Worm (Caenorhabditis elegans) whole organism, young adult: ENCODE results near the gene T25E4.1.

Experiments used
- B0336.3 ChIP-seq: fragments of 200-800 bp; sonication (Bioruptor generic); IDR thresholded peaks from 2 replicates; pipeline ENCODE4 v1.3.6; 2022; ENCODE audit warnings: missing genetic modification characterization, missing compliant biosample characterization
- C17E4.6 ChIP-seq: fragments of 200-800 bp; sonication (Bioruptor generic); IDR thresholded peaks from 2 replicates; pipeline ENCODE4 v1.3.6; 2022; ENCODE audit warnings: missing genetic modification reagents, missing genetic modification characterization, missing compliant biosample characterization
- F22D6.2 ChIP-seq: sonication (generic microtip); optimal IDR thresholded peaks from 2 replicates; lab custom pipeline; 2016; ENCODE audit warnings: mild to moderate bottlenecking, missing genetic modification characterization, missing compliant biosample characterization
- F23B12.7 ChIP-seq: sonication (generic microtip); optimal IDR thresholded peaks from 2 replicates; lab custom pipeline; 2017; ENCODE audit warnings: missing genetic modification characterization, mild to moderate bottlenecking, missing compliant biosample characterization, antibody characterized with exemption, moderate library complexity; ENCODE audit not compliant: insufficient read depth
- F39B2.1 ChIP-seq: fragments of 200-800 bp; sonication (Bioruptor generic); IDR thresholded peaks from 2 replicates; pipeline ENCODE4 v1.3.6; 2022; ENCODE audit warnings: missing genetic modification reagents, missing genetic modification characterization, missing compliant biosample characterization
- F49E8.2 ChIP-seq: sonication (generic microtip); optimal IDR thresholded peaks from 3 replicates; lab custom pipeline; 2017; ENCODE audit warnings: missing genetic modification characterization, mild to moderate bottlenecking, missing compliant biosample characterization, antibody characterized with exemption, moderate library complexity; ENCODE audit not compliant: insufficient read depth
- Y67H2A.10 ChIP-seq: fragments of 200-800 bp; sonication (Bioruptor generic); conservative IDR thresholded peaks from 2 replicates; pipeline ENCODE4 v1.3.6; 2022; ENCODE audit warnings: missing genetic modification reagents, missing genetic modification characterization, missing compliant biosample characterization
- akir-1 ChIP-seq: fragments of 200-800 bp; sonication (Bioruptor generic); optimal IDR thresholded peaks from 2 replicates; lab custom pipeline; 2018; ENCODE audit warnings: mild to moderate bottlenecking, missing genetic modification characterization, moderate library complexity, missing compliant biosample characterization
- ama-1 ChIP-seq, 3 experiments: fragments of 150-350 bp in 1 of 3; sonication (generic microtip) in 2 of 3; optimal IDR thresholded peaks; 2 replicates each; lab custom pipeline; 2014 to 2018; ENCODE audit warnings: missing biosample characterization in 2 of 3, missing genetic modification characterization in 2 of 3, missing genetic modification reagents in 2 of 3
- aptf-2 ChIP-seq: fragments of 200-800 bp; sonication (Bioruptor generic); conservative IDR thresholded peaks from 2 replicates; pipeline ENCODE4 v1.3.6; 2022; ENCODE audit warnings: missing genetic modification reagents, missing genetic modification characterization, missing compliant biosample characterization
- atf-7 ChIP-seq: sonication (generic microtip); optimal IDR thresholded peaks from 2 replicates; lab custom pipeline; 2017; ENCODE audit warnings: mild to moderate bottlenecking, missing genetic modification characterization, missing compliant biosample characterization
- ceh-100 ChIP-seq: fragments of 200-800 bp; sonication (Bioruptor generic); IDR thresholded peaks from 2 replicates; pipeline ENCODE4 v1.3.6; 2022; ENCODE audit warnings: missing genetic modification reagents, missing genetic modification characterization, missing compliant biosample characterization
- ceh-79 ChIP-seq: sonication (generic microtip); optimal IDR thresholded peaks from 2 replicates; lab custom pipeline; 2017; ENCODE audit warnings: mild to moderate bottlenecking, missing genetic modification characterization, missing compliant biosample characterization
- ceh-91 ChIP-seq: fragments of 200-800 bp; sonication (Bioruptor generic); IDR thresholded peaks from 2 replicates; pipeline ENCODE4 v1.3.6; 2022; ENCODE audit warnings: missing genetic modification reagents, missing genetic modification characterization, missing compliant biosample characterization
- chd-7 ChIP-seq: sonication (generic microtip); optimal IDR thresholded peaks from 2 replicates; lab custom pipeline; 2016; ENCODE audit warnings: mild to moderate bottlenecking, missing genetic modification characterization, moderate library complexity, missing compliant biosample characterization
- die-1 ChIP-seq: sonication (generic microtip); optimal IDR thresholded peaks from 2 replicates; lab custom pipeline; 2016; ENCODE audit warnings: missing genotype, mild to moderate bottlenecking, missing genetic modification characterization, missing compliant biosample characterization
- egl-44 ChIP-seq: fragments of 200-800 bp; sonication (Bioruptor generic); IDR thresholded peaks from 2 replicates; pipeline ENCODE4 v1.3.6; 2022; ENCODE audit warnings: missing genetic modification reagents, missing genetic modification characterization, missing compliant biosample characterization
- him-1 ChIP-seq: sonication (generic microtip); optimal IDR thresholded peaks from 2 replicates; lab custom pipeline; 2016; ENCODE audit warnings: missing genotype, missing genetic modification reagents, missing genetic modification characterization, missing compliant biosample characterization
- hlh-12 ChIP-seq: sonication (generic microtip); optimal IDR thresholded peaks from 2 replicates; lab custom pipeline; 2016; ENCODE audit warnings: missing genetic modification characterization, missing compliant biosample characterization
- hmg-1.2 ChIP-seq: fragments of 200-800 bp; sonication (Bioruptor generic); IDR thresholded peaks from 2 replicates; pipeline ENCODE4 v1.3.6; 2022; ENCODE audit warnings: missing genetic modification reagents, missing genetic modification characterization, missing compliant biosample characterization
- hrde-1 ChIP-seq: sonication (generic microtip); optimal IDR thresholded peaks from 2 replicates; lab custom pipeline; 2016; ENCODE audit warnings: missing genetic modification characterization, mild to moderate bottlenecking, missing compliant biosample characterization, moderate library complexity, missing genotype, missing genetic modification reagents, borderline replicate concordance
- hsf-1 ChIP-seq: fragments of 200-800 bp; sonication (Bioruptor generic); IDR thresholded peaks from 2 replicates; pipeline ENCODE4 v1.3.6; 2022; ENCODE audit warnings: missing genetic modification reagents, missing genetic modification characterization, missing compliant biosample characterization
- lag-1 ChIP-seq: fragments of 200-800 bp; sonication (Bioruptor generic); IDR thresholded peaks from 2 replicates; pipeline ENCODE4 v1.3.6; 2022; ENCODE audit warnings: missing genetic modification reagents, missing genetic modification characterization, missing compliant biosample characterization
- lin-26 ChIP-seq: fragments of 200-800 bp; sonication (Bioruptor generic); IDR thresholded peaks from 2 replicates; pipeline ENCODE4 v1.3.6; 2022; ENCODE audit warnings: missing genetic modification reagents, missing genetic modification characterization, missing compliant biosample characterization
- lin-40 ChIP-seq: sonication (generic microtip); optimal IDR thresholded peaks from 2 replicates; lab custom pipeline; 2016; ENCODE audit warnings: missing genetic modification characterization, mild to moderate bottlenecking, missing compliant biosample characterization, missing genotype, missing genetic modification reagents
- lin-54 ChIP-seq: fragments of 200-800 bp; sonication (Bioruptor generic); optimal IDR thresholded peaks from 2 replicates; lab custom pipeline; 2018; ENCODE audit warnings: mild to moderate bottlenecking, missing genetic modification characterization, missing compliant biosample characterization
- lir-1 ChIP-seq: fragments of 200-800 bp; sonication (Bioruptor generic); conservative IDR thresholded peaks from 2 replicates; pipeline ENCODE4 v1.3.6; 2022; ENCODE audit warnings: missing genetic modification reagents, missing genetic modification characterization, missing compliant biosample characterization
- lsl-1 ChIP-seq: fragments of 200-800 bp; sonication (Bioruptor generic); optimal IDR thresholded peaks from 2 replicates; lab custom pipeline; 2018; ENCODE audit warnings: mild to moderate bottlenecking, missing genetic modification characterization, moderate library complexity, missing compliant biosample characterization
- madf-10 ChIP-seq: sonication (generic microtip); optimal IDR thresholded peaks from 2 replicates; lab custom pipeline; 2016; ENCODE audit warnings: mild to moderate bottlenecking, missing genetic modification characterization, missing compliant biosample characterization
- madf-3 ChIP-seq: fragments of 200-800 bp; sonication (Bioruptor generic); IDR thresholded peaks from 2 replicates; pipeline ENCODE4 v1.3.6; 2022; ENCODE audit warnings: missing genetic modification reagents, missing genetic modification characterization, missing compliant biosample characterization
- mxl-1 ChIP-seq: sonication (generic microtip); optimal IDR thresholded peaks from 2 replicates; lab custom pipeline; 2016; ENCODE audit warnings: missing genetic modification characterization, missing compliant biosample characterization
- nfya-2 ChIP-seq: fragments of 200-800 bp; sonication (Bioruptor generic); IDR thresholded peaks from 2 replicates; pipeline ENCODE4 v1.3.6; 2022; ENCODE audit warnings: missing genetic modification reagents, missing genetic modification characterization, missing compliant biosample characterization
- nhr-179 ChIP-seq: sonication (generic microtip); optimal IDR thresholded peaks from 2 replicates; lab custom pipeline; 2016; ENCODE audit warnings: mild to moderate bottlenecking, missing genetic modification characterization, missing compliant biosample characterization
- pbrm-1 ChIP-seq: fragments of 200-800 bp; sonication (Bioruptor generic); IDR thresholded peaks from 2 replicates; pipeline ENCODE4 v1.3.6; 2022; ENCODE audit warnings: missing genetic modification reagents, missing genetic modification characterization, missing compliant biosample characterization
- rpc-1 ChIP-seq, 2 experiments: fragments of 150-350 bp in 1 of 2; sonication (generic microtip) in 1 of 2; optimal IDR thresholded peaks; 2 replicates each; lab custom pipeline; 2014 to 2018; ENCODE audit warnings: missing biosample characterization in 1 of 2, missing genetic modification characterization in 1 of 2, missing genetic modification reagents in 1 of 2, missing genotype in 1 of 2
- sea-2 ChIP-seq: fragments of 200-800 bp; sonication (Bioruptor generic); IDR thresholded peaks from 2 replicates; pipeline ENCODE4 v1.3.6; 2022; ENCODE audit warnings: missing genetic modification characterization, missing compliant biosample characterization
- snpc-1.3 ChIP-seq: sonication (generic microtip); optimal IDR thresholded peaks from 2 replicates; lab custom pipeline; 2017; ENCODE audit warnings: missing genetic modification characterization, mild to moderate bottlenecking, missing compliant biosample characterization, antibody characterized with exemption, moderate library complexity, missing genotype, missing genetic modification reagents; ENCODE audit not compliant: insufficient read depth
- snpc-4 ChIP-seq, 5 experiments: fragments of 150-350 bp in 1 of 5; sonication (generic microtip) in 4 of 5; optimal IDR thresholded peaks; 2 replicates each; lab custom pipeline; 2014 to 2018; ENCODE audit warnings: missing genetic modification characterization in 5 of 5, missing biosample characterization in 3 of 5, antibody characterized with exemption in 2 of 5, mild to moderate bottlenecking in 2 of 5, missing compliant biosample characterization in 2 of 5, missing genotype in 2 of 5, moderate library complexity in 2 of 5, missing genetic modification reagents in 1 of 5
- sptf-2 ChIP-seq: fragments of 200-800 bp; sonication (Bioruptor generic); optimal IDR thresholded peaks from 2 replicates; lab custom pipeline; 2018; ENCODE audit warnings: mild to moderate bottlenecking, missing genetic modification characterization, missing compliant biosample characterization
- tlf-1 ChIP-seq: fragments of 200-800 bp; sonication (Bioruptor generic); optimal IDR thresholded peaks from 2 replicates; lab custom pipeline; 2018; ENCODE audit warnings: mild to moderate bottlenecking, missing genetic modification characterization, missing compliant biosample characterization
- ztf-18 ChIP-seq: sonication (generic microtip); optimal IDR thresholded peaks from 2 replicates; lab custom pipeline; 2016; ENCODE audit warnings: missing genotype, mild to moderate bottlenecking, missing genetic modification characterization, missing compliant biosample characterization

T25E4.1 gene

DNA sequence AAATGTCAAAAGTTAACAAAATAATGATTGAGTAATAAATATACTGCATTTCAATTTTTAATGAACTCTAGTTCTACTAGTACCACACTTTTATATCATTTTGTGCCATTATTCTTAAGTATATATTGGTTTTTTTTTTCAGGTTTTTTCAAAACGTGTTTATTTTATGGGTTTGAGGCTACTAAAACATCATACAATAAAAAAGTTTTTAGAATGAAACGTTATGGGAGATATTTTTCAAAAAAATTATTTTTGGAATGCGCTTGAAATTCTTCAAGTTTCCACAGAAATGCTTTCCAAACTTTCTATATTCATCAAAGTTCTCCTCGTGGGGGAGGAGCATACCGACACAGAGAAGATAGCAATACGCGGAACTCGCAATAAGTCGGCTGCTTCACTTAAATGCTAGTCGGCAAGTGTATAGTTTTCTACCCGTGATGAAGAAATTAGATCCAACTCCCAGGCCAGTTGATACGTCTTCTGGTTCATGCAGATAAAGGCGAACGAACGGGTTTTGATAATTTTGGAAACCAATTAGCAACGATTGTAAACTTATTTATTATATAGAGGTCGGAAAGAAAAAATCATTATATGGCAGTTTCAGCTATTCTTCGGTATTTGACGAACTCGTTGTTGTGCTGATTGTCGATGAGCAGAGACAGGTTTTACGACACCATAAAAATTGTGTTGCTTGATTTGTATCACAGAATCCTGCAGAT is 21.4 kb downstream of the T25E4.1 start, which contains the start of gene C17G10.10 (continued):
- TF ChIP-seq F49E8.2 (peak; percentile 88), him-1 (tag; lab: Kevin White, UChicago) (peak; percentile 94), ceh-91 (GFP tag; lab: Robert Waterston, UW) (peak; percentile 12; the same call in 1 of the 2 replicates), lsl-1 (GFP tag; lab: Kevin White, UChicago) (peak; percentile 72), C17E4.6 (GFP tag; lab: Robert Waterston, UW) (no peak), egl-44 (0 out of 2 replicates have a peak, but pooled peaks have one; percentile 13), F22D6.2 (tag; lab: Kevin White, UChicago) (peak; percentile 19), atf-7 (tag; lab: Kevin White, UChicago) (peak; percentile 40), B0336.3 (peak; percentile 78), snpc-1.3 (peak; percentile 87), ztf-18 (tag; lab: Kevin White, UChicago) (peak; percentile 14), madf-10 (tag; lab: Kevin White, UChicago) (peak; percentile 28), akir-1 (GFP tag; lab: Kevin White, UChicago) (no peak), Y67H2A.10 (GFP tag; lab: Robert Waterston, UW) (no peak), hsf-1 (no peak), ceh-100 (peak; percentile 75)
- TF ChIP-seq, all 124 proteins: peak for 53

DNA sequence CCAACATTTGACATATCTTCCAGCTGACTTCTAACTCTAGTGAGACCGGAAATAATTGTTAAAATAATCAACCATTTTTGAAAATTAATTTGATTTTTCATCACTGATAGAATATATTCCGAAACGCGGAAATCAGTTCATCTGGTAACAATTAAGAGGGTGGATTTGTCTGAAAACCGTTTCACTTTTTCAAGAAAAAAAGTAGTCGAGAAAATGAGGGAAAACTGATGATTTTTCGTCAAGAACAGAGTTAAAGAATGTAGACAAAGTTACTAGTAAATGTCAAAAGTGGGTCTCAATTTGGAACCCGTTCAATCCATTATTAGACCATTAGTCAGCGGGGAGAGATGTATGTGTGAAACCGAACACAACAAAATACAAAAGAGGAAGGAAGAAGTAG is 25.1 kb downstream of the T25E4.1 start, which contains the start of gene C17G10.6:
C17G10.6 (minus strand) TSS at position 101 of the 400 bp plus-strand sequence.
- TF ChIP-seq die-1 (tag; lab: Kevin White, UChicago) (no peak), aptf-2 (GFP tag; lab: Robert Waterston, UW) (no peak), F39B2.1 (no peak), him-1 (tag; lab: Kevin White, UChicago) (no peak), hmg-1.2 (GFP tag; lab: Robert Waterston, UW) (no peak), ceh-79 (tag; lab: Kevin White, UChicago) (no peak), sptf-2 (GFP tag; lab: Kevin White, UChicago) (no peak), sea-2 (GFP tag; lab: Robert Waterston, UW) (no peak), lir-1 (GFP tag; lab: Robert Waterston, UW) (no peak), rpc-1 (optimal IDR thresholded peaks at IDR 0.05; lab: Kevin White, UChicago) (no peak), rpc-1 (tag; optimal IDR thresholded peaks at IDR 0.05; lab: Kevin White, UChicago) (no peak), mxl-1 (no peak), tlf-1 (no peak), hrde-1 (tag; lab: Kevin White, UChicago) (no peak), lin-26 (GFP tag; lab: Robert Waterston, UW) (no peak), lin-40 (no peak), F23B12.7 (tag; lab: Kevin White, UChicago) (no peak), nfya-2 (GFP tag; lab: Robert Waterston, UW) (no peak), nhr-179 (tag; lab: Kevin White, UChicago) (no peak), snpc-4 (GFP tag; optimal IDR thresholded peaks at IDR 0.05; lab: Kevin White, UChicago) (no peak), snpc-4 (tag; optimal IDR thresholded peaks at IDR 0.05; lab: Kevin White, UChicago) (no peak)

DNA sequence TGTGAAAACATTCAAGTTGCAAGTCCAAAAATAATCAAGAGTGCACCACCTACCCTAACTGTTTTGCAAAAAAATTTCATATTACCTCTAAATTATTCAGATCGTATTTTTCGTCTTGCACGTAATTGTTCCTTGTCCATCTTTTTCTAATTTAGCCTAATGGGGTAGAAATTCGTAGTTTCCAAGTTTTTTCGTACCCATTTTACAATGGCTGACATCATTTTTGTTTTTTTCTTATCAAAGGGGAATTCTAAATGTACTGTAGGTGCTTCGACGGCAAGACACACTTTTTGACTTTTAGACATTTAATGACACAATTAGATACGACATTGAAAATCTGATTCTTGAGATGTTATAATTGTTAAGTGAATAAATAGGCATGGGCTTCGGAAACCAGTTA is 26.3 kb downstream of the T25E4.1 start:
- TF ChIP-seq nhr-179 (tag; lab: Kevin White, UChicago) (no peak), aptf-2 (GFP tag; lab: Robert Waterston, UW) (no peak), lin-54 (no peak), hlh-12 (tag; lab: Kevin White, UChicago) (no peak), pbrm-1 (no peak), chd-7 (tag; lab: Kevin White, UChicago) (no peak), madf-3 (GFP tag; lab: Robert Waterston, UW) (no peak), lag-1 (GFP tag; lab: Robert Waterston, UW) (no peak), ama-1 (optimal IDR thresholded peaks at IDR 0.05; lab: Kevin White, UChicago) (no peak), ama-1 (GFP tag; optimal IDR thresholded peaks at IDR 0.05; lab: Kevin White, UChicago) (no peak)
